Worm (Caenorhabditis elegans) whole organism, L1 larva: ENCODE measurements around the gene cysl-3.

ENCODE experiments used
- C04F5.9 ChIP-seq: sonication (generic microtip); optimal IDR thresholded peaks from 2 replicates; lab custom pipeline; 2016; ENCODE audit warnings: missing genetic modification characterization, missing compliant biosample characterization
- C34B4.2 ChIP-seq: sonication (generic microtip); optimal IDR thresholded peaks from 2 replicates; lab custom pipeline; 2017; ENCODE audit warnings: mild to moderate bottlenecking, missing genetic modification characterization, missing compliant biosample characterization
- Y116A8C.19 ChIP-seq: sonication (generic microtip); optimal IDR thresholded peaks from 2 replicates; lab custom pipeline; 2016; ENCODE audit warnings: missing compliant biosample characterization, missing genetic modification characterization, borderline replicate concordance
- aha-1 ChIP-seq: fragments of 150-350 bp; optimal IDR thresholded peaks from 2 replicates; lab custom pipeline; 2014; ENCODE audit warnings: missing biosample characterization, missing genetic modification characterization
- blmp-1 ChIP-seq: fragments of 150-350 bp; optimal IDR thresholded peaks from 2 replicates; lab custom pipeline; 2014; ENCODE audit warnings: missing biosample characterization, missing genetic modification characterization
- ceh-88 ChIP-seq: fragments of 200-800 bp; sonication (Bioruptor generic); IDR thresholded peaks from 2 replicates; pipeline ENCODE4 v1.3.6; 2022; ENCODE audit warnings: missing genetic modification characterization, missing compliant biosample characterization
- ces-1 ChIP-seq: fragments of 150-350 bp; optimal IDR thresholded peaks from 2 replicates; lab custom pipeline; 2014; ENCODE audit warnings: missing biosample characterization, missing genetic modification reagents, missing genetic modification characterization
- efl-1 ChIP-seq, 4 experiments: fragments of 150-350 bp; optimal IDR thresholded peaks in 3 of 4; peaks in 1 of 4; 1 replicate in 1 of 4; 2 replicates in 3 of 4; lab custom pipeline; 2014; ENCODE audit warnings: missing biosample characterization in 2 of 4, missing genetic modification characterization in 2 of 4, missing genetic modification reagents in 2 of 4
- egl-13 ChIP-seq: sonication (generic microtip); optimal IDR thresholded peaks from 2 replicates; lab custom pipeline; 2016; ENCODE audit warnings: missing genotype, missing genetic modification reagents, missing genetic modification characterization, missing compliant biosample characterization
- elt-3 ChIP-seq, 6 experiments: fragments of 150-350 bp in 1 of 6; sonication (generic microtip); optimal IDR thresholded peaks; 2 replicates each; lab custom pipeline; 2017 to 2018; ENCODE audit warnings: missing biosample characterization in 6 of 6, missing genetic modification characterization in 6 of 6, inconsistent platforms in 1 of 6
- hlh-17 ChIP-seq: fragments of 200-800 bp; sonication (Bioruptor generic); optimal IDR thresholded peaks from 2 replicates; lab custom pipeline; 2018; ENCODE audit warnings: missing genetic modification characterization, mild to moderate bottlenecking, missing compliant biosample characterization, moderate library complexity, borderline replicate concordance
- hpl-2 ChIP-seq: fragments of 150-350 bp; optimal IDR thresholded peaks from 2 replicates; lab custom pipeline; 2014; ENCODE audit warnings: missing biosample characterization, missing genetic modification reagents, missing genetic modification characterization
- isw-1 ChIP-seq: fragments of 200-800 bp; sonication (Bioruptor generic); IDR thresholded peaks from 2 replicates; pipeline ENCODE4 v1.3.6; 2022; ENCODE audit warnings: missing genetic modification characterization, missing compliant biosample characterization
- lin-13 ChIP-seq: fragments of 150-350 bp; optimal IDR thresholded peaks from 2 replicates; lab custom pipeline; 2014; ENCODE audit warnings: missing biosample characterization, missing genetic modification reagents, missing genetic modification characterization
- lin-14 ChIP-seq: fragments of 200-800 bp; sonication (Bioruptor generic); optimal IDR thresholded peaks from 2 replicates; lab custom pipeline; 2018; ENCODE audit warnings: mild to moderate bottlenecking, missing genetic modification characterization, moderate library complexity, missing compliant biosample characterization
- lin-15B ChIP-seq: fragments of 150-350 bp; sonication (generic microtip); optimal IDR thresholded peaks from 3 replicates; lab custom pipeline; 2014; ENCODE audit warnings: missing biosample characterization, missing genetic modification characterization
- lsy-2 ChIP-seq, 2 experiments: fragments of 150-350 bp; optimal IDR thresholded peaks; 2 replicates each; lab custom pipeline; 2014; ENCODE audit warnings: missing biosample characterization in 2 of 2, missing genetic modification characterization in 2 of 2
- mdl-1 ChIP-seq, 2 experiments: fragments of 150-350 bp; optimal IDR thresholded peaks; 2 replicates each; lab custom pipeline; 2014 to 2017; ENCODE audit warnings: missing biosample characterization in 2 of 2, missing genetic modification characterization in 2 of 2, inconsistent platforms in 1 of 2
- mef-2 ChIP-seq: fragments of 150-350 bp; optimal IDR thresholded peaks from 2 replicates; lab custom pipeline; 2014; ENCODE audit warnings: missing biosample characterization, missing genetic modification characterization
- mep-1 ChIP-seq: fragments of 150-350 bp; optimal IDR thresholded peaks from 2 replicates; lab custom pipeline; 2014; ENCODE audit warnings: missing biosample characterization, missing genetic modification characterization
- nhr-20 ChIP-seq: sonication (generic microtip); optimal IDR thresholded peaks from 2 replicates; lab custom pipeline; 2016; ENCODE audit warnings: mild to moderate bottlenecking, missing genetic modification characterization, missing compliant biosample characterization
- nhr-71 ChIP-seq: sonication (generic microtip); optimal IDR thresholded peaks from 2 replicates; lab custom pipeline; 2016; ENCODE audit warnings: mild to moderate bottlenecking, missing genetic modification characterization, moderate library complexity, missing compliant biosample characterization
- nhr-85 ChIP-seq: sonication (generic microtip); peaks from one replicate; lab custom pipeline; 2016; ENCODE audit warnings: missing genetic modification characterization, inconsistent platforms, missing compliant biosample characterization
- pag-3 ChIP-seq: sonication (generic microtip); optimal IDR thresholded peaks from 2 replicates; lab custom pipeline; 2017; ENCODE audit warnings: missing genetic modification characterization, mild to moderate bottlenecking, missing compliant biosample characterization, antibody characterized with exemption, borderline replicate concordance; ENCODE audit not compliant: insufficient read depth
- pqm-1 ChIP-seq: sonication (generic microtip); optimal IDR thresholded peaks from 3 replicates; lab custom pipeline; 2017; ENCODE audit warnings: missing biosample characterization, missing genetic modification characterization
- rnt-1 ChIP-seq: sonication (generic microtip); optimal IDR thresholded peaks from 2 replicates; lab custom pipeline; 2016; ENCODE audit warnings: mild to moderate bottlenecking, missing genetic modification characterization, moderate library complexity, missing compliant biosample characterization
- skn-1 ChIP-seq: fragments of 150-350 bp; optimal IDR thresholded peaks from 2 replicates; lab custom pipeline; 2014; ENCODE audit warnings: missing biosample characterization, missing genetic modification characterization
- snpc-4 ChIP-seq: fragments of 150-350 bp; optimal IDR thresholded peaks from 2 replicates; lab custom pipeline; 2014; ENCODE audit warnings: missing biosample characterization, missing genetic modification characterization
- snu-23 ChIP-seq: sonication (generic microtip); optimal IDR thresholded peaks from 2 replicates; lab custom pipeline; 2016; ENCODE audit warnings: missing genetic modification characterization, missing compliant biosample characterization
- sox-4 ChIP-seq: sonication (generic microtip); optimal IDR thresholded peaks from 2 replicates; lab custom pipeline; 2016; ENCODE audit warnings: missing genetic modification characterization, missing compliant biosample characterization
- sptf-1 ChIP-seq: fragments of 150-350 bp; optimal IDR thresholded peaks from 2 replicates; lab custom pipeline; 2014; ENCODE audit warnings: missing biosample characterization, missing genetic modification characterization
- sup-37 ChIP-seq: fragments of 200-800 bp; sonication (Bioruptor generic); optimal IDR thresholded peaks from 2 replicates; lab custom pipeline; 2018; ENCODE audit warnings: mild to moderate bottlenecking, missing genetic modification characterization, missing compliant biosample characterization
- swsn-7 ChIP-seq: sonication (generic microtip); optimal IDR thresholded peaks from 2 replicates; lab custom pipeline; 2016; ENCODE audit warnings: missing genetic modification characterization, missing compliant biosample characterization
- unc-130 ChIP-seq: fragments of 150-350 bp; optimal IDR thresholded peaks from 2 replicates; lab custom pipeline; 2017; ENCODE audit warnings: missing biosample characterization, missing genetic modification characterization, inconsistent platforms
- vab-15 ChIP-seq: sonication (generic microtip); optimal IDR thresholded peaks from 2 replicates; lab custom pipeline; 2017; ENCODE audit warnings: missing genotype, mild to moderate bottlenecking, missing genetic modification characterization, missing compliant biosample characterization
- zag-1 ChIP-seq: fragments of 150-350 bp; optimal IDR thresholded peaks from 2 replicates; lab custom pipeline; 2014; ENCODE audit warnings: missing biosample characterization, missing genetic modification characterization
- zip-4 ChIP-seq: fragments of 200-800 bp; sonication (Bioruptor generic); optimal IDR thresholded peaks from 2 replicates; lab custom pipeline; 2018; ENCODE audit warnings: mild to moderate bottlenecking, missing genetic modification characterization, moderate library complexity, missing compliant biosample characterization
- ztf-11 ChIP-seq, 2 experiments: sonication (generic microtip); optimal IDR thresholded peaks; 2 replicates each; lab custom pipeline; 2016 to 2017; ENCODE audit warnings: missing genetic modification characterization in 2 of 2, missing biosample characterization in 1 of 2, missing compliant biosample characterization in 1 of 2

The cysl-3 gene

ce11 chrV:3773618-3774017 is 2.3 kb downstream of the cysl-3 start:
- no peak for TF ChIP-seq mef-2 (tag; lab: Kevin White, UChicago)
- TF ChIP-seq zag-1 (tag; lab: Kevin White, UChicago), result no peak

- TF ChIP-seq sup-37 (GFP tag; lab: Kevin White, UChicago) (no peak), blmp-1 (tag; lab: Kevin White, UChicago) (peak; percentile 62), lin-15B (tag; lab: Kevin White, UChicago) (no peak), pag-3 (tag; lab: Kevin White, UChicago) (no peak), vab-15 (no peak), nhr-71 (no peak), snu-23 (peak; percentile 14), skn-1 (tag; lab: Kevin White, UChicago) (no peak), C34B4.2 (tag; lab: Kevin White, UChicago) (no peak), nhr-85 (tag; lab: Kevin White, UChicago) (peak; percentile 81), unc-130 (tag; lab: Kevin White, UChicago) (peak; percentile 26), nhr-20 (tag; lab: Kevin White, UChicago) (peak; percentile 43), aha-1 (tag; lab: Kevin White, UChicago) (peak; percentile 39), efl-1 (optimal IDR thresholded peaks at IDR 0.05; lab: Kevin White, UChicago) (no peak), efl-1 (GFP tag; optimal IDR thresholded peaks at IDR 0.05 in 1 of 2; lab: Kevin White, UChicago) (peak in 1 of 2 experiments; percentile 22), lsy-2 (tag; optimal IDR thresholded peaks at IDR 0.05; lab: Kevin White, UChicago) (no peak), mef-2 (tag; lab: Kevin White, UChicago) (no peak), lin-14 (GFP tag; lab: Kevin White, UChicago) (peak; percentile 35), zag-1 (tag; lab: Kevin White, UChicago) (no peak), elt-3 (tag; optimal IDR thresholded peaks at IDR 0.05; lab: Kevin White, UChicago) (peak in 1 of 6 experiments; percentile 44), hlh-17 (no peak), isw-1 (no peak), snpc-4 (tag; lab: Kevin White, UChicago) (no peak)
Observed at ce11 chrV:3771437-3772256, 4.3 kb downstream of the cysl-3 start, which contains the start of the genes R08E5.1 and rips-1. R08E5.1 (minus strand) TSS chrV:3771518. rips-1 (plus strand) TSS chrV:3772021.

ce11 chrV:3768270-3768669 is 7.7 kb downstream of the cysl-3 start, which contains the start of gene R08E5.4:
R08E5.4 (plus strand) TSS chrV:3768570.
- TF ChIP-seq zip-4 (GFP tag; lab: Kevin White, UChicago), result no peak
- TF ChIP-seq ceh-88 (GFP tag; lab: Robert Waterston, UW), result no peak
- no peak for TF ChIP-seq lsy-2 (tag; optimal IDR thresholded peaks at IDR 0.05; lab: Kevin White, UChicago)
- no peak for TF ChIP-seq aha-1 (tag; lab: Kevin White, UChicago)
- TF ChIP-seq sptf-1 (tag; lab: Kevin White, UChicago), result no peak
- TF ChIP-seq hpl-2 (GFP tag; lab: Kevin White, UChicago), result no peak
- no peak for TF ChIP-seq swsn-7
- no peak for TF ChIP-seq nhr-20 (tag; lab: Kevin White, UChicago)
- TF ChIP-seq Y116A8C.19 (tag; lab: Kevin White, UChicago), result no peak
- TF ChIP-seq sox-4 (tag; lab: Kevin White, UChicago), result no peak
- TF ChIP-seq isw-1, result no peak
- TF ChIP-seq lin-13 (GFP tag; lab: Kevin White, UChicago), result no peak
- TF ChIP-seq mep-1 (tag; lab: Kevin White, UChicago), result no peak
- TF ChIP-seq, all 84 proteins: peak for 0

- TF ChIP-seq efl-1 (optimal IDR thresholded peaks at IDR 0.05; lab: Kevin White, UChicago) (no peak), efl-1 (GFP tag; optimal IDR thresholded peaks at IDR 0.05 in 1 of 2; lab: Kevin White, UChicago) (no peak), C04F5.9 (no peak), sox-4 (tag; lab: Kevin White, UChicago) (no peak), ztf-11 (tag; optimal IDR thresholded peaks at IDR 0.05; lab: Kevin White, UChicago) (no peak), mdl-1 (tag; optimal IDR thresholded peaks at IDR 0.05; lab: Kevin White, UChicago) (no peak), egl-13 (tag; lab: Kevin White, UChicago) (no peak), ces-1 (GFP tag; lab: Kevin White, UChicago) (no peak), lin-14 (GFP tag; lab: Kevin White, UChicago) (no peak), rnt-1 (no peak), skn-1 (tag; lab: Kevin White, UChicago) (no peak), sup-37 (GFP tag; lab: Kevin White, UChicago) (no peak), nhr-71 (no peak), pqm-1 (tag; lab: Kevin White, UChicago) (no peak)
Observed at ce11 chrV:3766904-3767303, 9.0 kb downstream of the cysl-3 start, which contains the start of gene Y39H10A.1. Y39H10A.1 (plus strand) TSS chrV:3767204.
